Worm (Caenorhabditis elegans) whole organism, L4 larva: ENCODE measurements around the gene algn-13.

Source experiments
- T26A8.4 ChIP-seq: fragments of 200-800 bp; sonication (Bioruptor generic); IDR thresholded peaks from 2 replicates; pipeline ENCODE4 v1.3.6; 2022; ENCODE audit warnings: missing genetic modification characterization, missing compliant biosample characterization
- Y48G9A.11 ChIP-seq: fragments of 200-800 bp; sonication (Bioruptor generic); IDR thresholded peaks from 2 replicates; pipeline ENCODE4 v1.3.6; 2022; ENCODE audit warnings: missing genetic modification reagents, missing genetic modification characterization, missing compliant biosample characterization
- Y5F2A.4 ChIP-seq: fragments of 200-800 bp; sonication (Bioruptor generic); optimal IDR thresholded peaks from 2 replicates; lab custom pipeline; 2018; ENCODE audit warnings: mild to moderate bottlenecking, missing genetic modification characterization, missing compliant biosample characterization
- aha-1 ChIP-seq: fragments of 150-350 bp; peaks from one replicate; lab custom pipeline; 2014; ENCODE audit warnings: missing biosample characterization, missing genetic modification characterization
- ama-1 ChIP-seq: fragments of 150-350 bp; optimal IDR thresholded peaks from 2 replicates; lab custom pipeline; 2014; ENCODE audit warnings: inconsistent platforms, mixed read lengths
- arid-1 ChIP-seq: fragments of 200-800 bp; sonication (Bioruptor generic); conservative IDR thresholded peaks from 2 replicates; pipeline ENCODE4 v1.3.6; 2022; ENCODE audit warnings: missing genetic modification reagents, missing genetic modification characterization, missing compliant biosample characterization
- attf-4 ChIP-seq: sonication (generic microtip); optimal IDR thresholded peaks from 3 replicates; lab custom pipeline; 2017; ENCODE audit warnings: missing biosample characterization, missing genetic modification characterization
- ceh-20 ChIP-seq: fragments of 200-800 bp; sonication (Bioruptor generic); IDR thresholded peaks from 2 replicates; pipeline ENCODE4 v1.3.6; 2022; ENCODE audit warnings: missing genetic modification reagents, missing genetic modification characterization, missing compliant biosample characterization
- ctbp-1 ChIP-seq: fragments of 200-800 bp; sonication (Bioruptor generic); IDR thresholded peaks from 2 replicates; pipeline ENCODE4 v1.3.6; 2022; ENCODE audit warnings: missing genetic modification reagents, missing genetic modification characterization, missing compliant biosample characterization
- daf-16 ChIP-seq, 3 experiments: sonication (generic microtip); optimal IDR thresholded peaks; 2 replicates each; lab custom pipeline; 2016 to 2017; ENCODE audit warnings: missing genetic modification characterization in 3 of 3, missing genetic modification reagents in 3 of 3, mild to moderate bottlenecking in 2 of 3, missing compliant biosample characterization in 2 of 3, missing biosample characterization in 1 of 3, moderate library complexity in 1 of 3
- daf-19 ChIP-seq: fragments of 200-800 bp; sonication (Bioruptor generic); conservative IDR thresholded peaks from 2 replicates; pipeline ENCODE4 v1.3.6; 2022; ENCODE audit warnings: missing genetic modification characterization, missing compliant biosample characterization
- daf-8 ChIP-seq: fragments of 200-800 bp; sonication (Bioruptor generic); IDR thresholded peaks from 2 replicates; pipeline ENCODE4 v1.3.6; 2022; ENCODE audit warnings: missing genetic modification characterization, missing compliant biosample characterization
- dmd-6 ChIP-seq: fragments of 200-800 bp; sonication (Bioruptor generic); IDR thresholded peaks from 2 replicates; pipeline ENCODE4 v1.3.6; 2022; ENCODE audit warnings: missing genetic modification reagents, missing genetic modification characterization, missing compliant biosample characterization
- dmd-9 ChIP-seq: fragments of 200-800 bp; sonication (Bioruptor generic); IDR thresholded peaks from 2 replicates; pipeline ENCODE4 v1.3.6; 2022; ENCODE audit warnings: missing genetic modification reagents, missing genetic modification characterization, missing compliant biosample characterization
- dpl-1 ChIP-seq: fragments of 150-350 bp; optimal IDR thresholded peaks from 2 replicates; lab custom pipeline; 2014; ENCODE audit warnings: missing biosample characterization, missing genetic modification reagents, missing genetic modification characterization
- dve-1 ChIP-seq: sonication (generic microtip); optimal IDR thresholded peaks from 2 replicates; lab custom pipeline; 2017; ENCODE audit warnings: antibody characterized with exemption, mild to moderate bottlenecking, missing genetic modification characterization, missing compliant biosample characterization; ENCODE audit not compliant: insufficient read depth
- egl-43 ChIP-seq: fragments of 200-800 bp; sonication (Bioruptor generic); IDR thresholded peaks from 2 replicates; pipeline ENCODE4 v1.3.6; 2022; ENCODE audit warnings: missing genetic modification reagents, missing genetic modification characterization, missing compliant biosample characterization
- hlh-11 ChIP-seq: fragments of 200-800 bp; sonication (Bioruptor generic); optimal IDR thresholded peaks from 2 replicates; lab custom pipeline; 2018; ENCODE audit warnings: mild to moderate bottlenecking, missing genetic modification characterization, missing compliant biosample characterization
- hlh-30 ChIP-seq: sonication (generic microtip); optimal IDR thresholded peaks from 2 replicates; lab custom pipeline; 2017; ENCODE audit warnings: antibody characterized with exemption, mild to moderate bottlenecking, missing genetic modification characterization, missing compliant biosample characterization; ENCODE audit not compliant: insufficient read depth
- hmg-1.1 ChIP-seq: fragments of 200-800 bp; sonication (Bioruptor generic); IDR thresholded peaks from 2 replicates; pipeline ENCODE4 v1.3.6; 2022; ENCODE audit warnings: missing genetic modification reagents, missing genetic modification characterization, missing compliant biosample characterization
- jun-1 ChIP-seq: fragments of 150-350 bp; optimal IDR thresholded peaks from 2 replicates; lab custom pipeline; 2014; ENCODE audit warnings: missing biosample characterization, missing genetic modification reagents, missing genetic modification characterization
- lin-15B ChIP-seq: fragments of 150-350 bp; sonication (generic microtip); optimal IDR thresholded peaks from 3 replicates; lab custom pipeline; 2014; ENCODE audit warnings: missing biosample characterization, missing genetic modification characterization
- lin-38 ChIP-seq: fragments of 200-800 bp; sonication (Bioruptor generic); IDR thresholded peaks from 2 replicates; pipeline ENCODE4 v1.3.6; 2022; ENCODE audit warnings: missing genetic modification reagents, missing genetic modification characterization, missing compliant biosample characterization
- lin-39 ChIP-seq: fragments of 150-350 bp; optimal IDR thresholded peaks from 2 replicates; lab custom pipeline; 2014; ENCODE audit warnings: missing biosample characterization, missing genetic modification reagents, missing genetic modification characterization
- lsy-2 ChIP-seq, 2 experiments: fragments of 150-350 bp in 1 of 2; sonication (generic microtip) in 1 of 2; optimal IDR thresholded peaks; 2 replicates each; lab custom pipeline; 2014 to 2017; ENCODE audit warnings: missing biosample characterization in 2 of 2, missing genetic modification characterization in 2 of 2
- mep-1 ChIP-seq: fragments of 150-350 bp; sonication (generic microtip); optimal IDR thresholded peaks from 3 replicates; lab custom pipeline; 2014; ENCODE audit warnings: missing biosample characterization, missing genetic modification characterization
- mxl-2 ChIP-seq: fragments of 200-800 bp; sonication (Bioruptor generic); conservative IDR thresholded peaks from 2 replicates; pipeline ENCODE4 v1.3.6; 2022; ENCODE audit warnings: missing genetic modification reagents, missing genetic modification characterization, missing compliant biosample characterization
- nhr-102 ChIP-seq: sonication (generic microtip); optimal IDR thresholded peaks from 2 replicates; lab custom pipeline; 2016; ENCODE audit warnings: mild to moderate bottlenecking, missing genetic modification characterization, moderate library complexity, missing compliant biosample characterization
- nhr-111 ChIP-seq: fragments of 200-800 bp; sonication (Bioruptor generic); optimal IDR thresholded peaks from 2 replicates; lab custom pipeline; 2018; ENCODE audit warnings: mild to moderate bottlenecking, missing genetic modification characterization, missing compliant biosample characterization
- nhr-28 ChIP-seq: fragments of 150-350 bp; optimal IDR thresholded peaks from 2 replicates; lab custom pipeline; 2014; ENCODE audit warnings: missing biosample characterization, missing genetic modification characterization
- nhr-41 ChIP-seq: fragments of 200-800 bp; sonication (Bioruptor generic); IDR thresholded peaks from 2 replicates; pipeline ENCODE4 v1.3.6; 2022; ENCODE audit warnings: missing genetic modification reagents, missing genetic modification characterization, missing compliant biosample characterization
- nhr-48 ChIP-seq: sonication (generic microtip); optimal IDR thresholded peaks from 2 replicates; lab custom pipeline; 2016; ENCODE audit warnings: mild to moderate bottlenecking, missing genetic modification characterization, missing compliant biosample characterization
- nhr-6 ChIP-seq: fragments of 150-350 bp; optimal IDR thresholded peaks from 2 replicates; lab custom pipeline; 2014; ENCODE audit warnings: missing biosample characterization, missing genetic modification characterization
- nhr-76 ChIP-seq: fragments of 150-350 bp; optimal IDR thresholded peaks from 2 replicates; lab custom pipeline; 2014; ENCODE audit warnings: missing biosample characterization, missing genetic modification characterization
- pha-4 ChIP-seq, 2 experiments: fragments of 150-350 bp in 1 of 2; fragments of 200-800 bp in 1 of 2; sonication (Bioruptor generic) in 1 of 2; IDR thresholded peaks in 1 of 2; optimal IDR thresholded peaks in 1 of 2; 2 replicates each; pipeline versions ENCODE4 v1.3.6 to Lab custom; 2014 to 2022; ENCODE audit warnings: missing genetic modification characterization in 2 of 2, missing genetic modification reagents in 2 of 2, missing biosample characterization in 1 of 2, missing compliant biosample characterization in 1 of 2
- pqm-1 ChIP-seq: sonication (generic microtip); optimal IDR thresholded peaks from 2 replicates; lab custom pipeline; 2017; ENCODE audit warnings: missing biosample characterization, missing genetic modification characterization
- rbr-2 ChIP-seq: sonication (generic microtip); optimal IDR thresholded peaks from 2 replicates; lab custom pipeline; 2016; ENCODE audit warnings: missing genotype, missing genetic modification characterization, missing compliant biosample characterization
- saeg-2 ChIP-seq: fragments of 200-800 bp; sonication (Bioruptor generic); IDR thresholded peaks from 2 replicates; pipeline ENCODE4 v1.3.6; 2022; ENCODE audit warnings: missing genetic modification reagents, missing genetic modification characterization, missing compliant biosample characterization
- set-16 ChIP-seq: fragments of 200-800 bp; sonication (Bioruptor generic); IDR thresholded peaks from 2 replicates; pipeline ENCODE4 v1.3.6; 2022; ENCODE audit warnings: missing genetic modification reagents, missing genetic modification characterization, missing compliant biosample characterization
- spr-3 ChIP-seq: fragments of 200-800 bp; sonication (Bioruptor generic); optimal IDR thresholded peaks from 2 replicates; lab custom pipeline; 2018; ENCODE audit warnings: mild to moderate bottlenecking, missing genetic modification characterization, missing compliant biosample characterization
- tra-1 ChIP-seq: fragments of 200-800 bp; sonication (Bioruptor generic); IDR thresholded peaks from 2 replicates; pipeline ENCODE4 v1.3.6; 2022; ENCODE audit warnings: missing genetic modification reagents, missing genetic modification characterization, missing compliant biosample characterization
- unc-130 ChIP-seq: sonication (generic microtip); optimal IDR thresholded peaks from 2 replicates; lab custom pipeline; 2016; ENCODE audit warnings: missing genetic modification reagents, missing genetic modification characterization, missing compliant biosample characterization
- vab-7 ChIP-seq: fragments of 200-800 bp; sonication (Bioruptor generic); IDR thresholded peaks from 2 replicates; pipeline ENCODE4 v1.3.6; 2022; ENCODE audit warnings: missing genetic modification reagents, missing genetic modification characterization, missing compliant biosample characterization
- zfp-2 ChIP-seq: sonication (generic microtip); optimal IDR thresholded peaks from 2 replicates; lab custom pipeline; 2016; ENCODE audit warnings: mild to moderate bottlenecking, missing genetic modification characterization, missing compliant biosample characterization
- zfp-3 ChIP-seq: fragments of 200-800 bp; sonication (Bioruptor generic); conservative IDR thresholded peaks from 2 replicates; pipeline ENCODE4 v1.3.6; 2022; ENCODE audit warnings: missing genetic modification reagents, missing genetic modification characterization, missing compliant biosample characterization
- zip-11 ChIP-seq: fragments of 200-800 bp; sonication (Bioruptor generic); IDR thresholded peaks from 2 replicates; pipeline ENCODE4 v1.3.6; 2022; ENCODE audit warnings: missing genetic modification characterization, missing compliant biosample characterization

Gene algn-13

DNA sequence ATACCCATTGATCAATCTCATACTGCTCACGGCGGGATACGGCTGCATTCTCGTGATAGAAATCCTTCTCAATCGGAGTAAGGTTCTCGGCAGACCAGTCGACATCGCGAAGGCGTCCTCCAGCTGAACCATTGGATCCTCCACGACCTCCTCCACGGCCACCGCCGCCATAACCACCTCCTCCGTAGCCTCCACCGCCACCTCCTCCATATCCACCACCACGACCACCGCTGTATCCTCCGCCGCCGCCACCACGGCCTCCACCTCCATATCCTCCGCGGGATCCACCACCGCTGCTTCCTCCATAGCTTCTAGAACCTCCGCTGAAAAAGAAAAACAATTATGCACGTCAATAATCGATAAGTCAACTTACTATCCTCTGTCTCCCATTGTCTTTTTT, 49.6 kb upstream of the algn-13 start:
- TF ChIP-seq Y5F2A.4 (GFP tag; lab: Kevin White, UChicago), result no peak
- peak; percentile 96 for TF ChIP-seq set-16
- TF ChIP-seq vab-7 (GFP tag; lab: Robert Waterston, UW), result 0 out of 2 replicates have a peak, but pooled peaks have one; percentile 6
- TF ChIP-seq attf-4 (tag; lab: Kevin White, UChicago), result no peak
- TF ChIP-seq nhr-111 (GFP tag; lab: Kevin White, UChicago), result no peak
- TF ChIP-seq nhr-76 (tag; lab: Kevin White, UChicago), result no peak
- TF ChIP-seq saeg-2, result 0 out of 2 replicates have a peak, but pooled peaks have one; percentile 25
- no peak for TF ChIP-seq zip-11 (GFP tag; lab: Robert Waterston, UW)
- 0 out of 2 replicates have a peak, but pooled peaks have one; percentile 40 for TF ChIP-seq egl-43 (GFP tag; lab: Robert Waterston, UW)

DNA sequence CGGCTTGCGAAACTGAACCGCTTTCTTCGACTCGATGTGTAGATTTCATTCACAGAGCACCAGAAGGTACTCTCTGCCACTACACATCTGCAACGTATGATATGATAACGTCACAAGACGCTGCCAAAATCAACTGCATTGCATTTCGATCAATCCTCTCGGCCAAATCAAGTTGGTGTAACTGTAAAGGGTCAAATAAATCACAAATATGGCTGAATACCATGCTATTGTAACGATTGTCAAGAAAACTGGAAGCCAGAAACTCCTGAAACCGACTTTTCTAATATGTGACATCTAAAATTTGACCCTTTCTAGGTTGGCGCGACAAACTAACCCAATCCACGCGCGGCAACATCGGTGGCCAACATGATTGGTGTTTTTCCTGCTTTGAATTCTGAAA, 48.2 kb upstream of the algn-13 start:
- TF ChIP-seq T26A8.4 (GFP tag; lab: Robert Waterston, UW) (no peak), dmd-9 (no peak), hlh-30 (tag; lab: Kevin White, UChicago) (no peak), tra-1 (GFP tag; lab: Robert Waterston, UW) (no peak), nhr-41 (GFP tag; lab: Robert Waterston, UW) (no peak), daf-8 (GFP tag; lab: Robert Waterston, UW) (no peak), hmg-1.1 (GFP tag; lab: Robert Waterston, UW) (no peak), egl-43 (GFP tag; lab: Robert Waterston, UW) (no peak), zfp-2 (tag; lab: Kevin White, UChicago) (no peak), jun-1 (no peak)

DNA sequence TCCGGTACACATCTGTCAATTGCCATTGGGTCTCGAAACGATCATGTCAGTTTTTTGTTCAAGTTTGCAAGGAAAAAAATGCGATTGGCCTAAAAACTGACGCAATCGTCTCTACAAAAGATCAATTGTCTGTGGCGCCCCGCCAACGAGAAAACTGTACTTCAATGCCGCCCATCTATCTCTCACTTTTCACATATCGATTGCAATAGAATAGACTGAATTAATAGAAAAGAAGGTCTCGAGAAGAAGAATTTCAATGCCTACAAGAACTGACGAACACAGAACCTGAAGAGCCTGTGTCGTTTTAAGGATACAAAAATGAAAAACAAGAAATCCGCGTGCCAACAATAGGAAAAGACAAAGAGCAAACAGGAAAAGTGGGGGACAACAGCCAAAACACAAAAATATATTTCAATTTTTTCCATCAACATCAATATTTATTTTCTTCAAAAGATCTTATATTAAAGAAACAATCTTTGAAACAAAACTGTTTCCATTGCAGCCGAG, 46.6 kb upstream of the algn-13 start:
- TF ChIP-seq nhr-6 (tag; lab: Kevin White, UChicago) (peak; percentile 69), dve-1 (tag; lab: Kevin White, UChicago) (peak; percentile 87), unc-130 (GFP tag; lab: Kevin White, UChicago) (peak; percentile 20), zfp-3 (peak; percentile 72), nhr-48 (tag; lab: Kevin White, UChicago) (peak; percentile 4), pha-4 (GFP tag; IDR thresholded peaks at IDR 0.05; lab: Robert Waterston, UW) (peak; percentile 35; the same call in 1 of the 2 replicates), pha-4 (tag; optimal IDR thresholded peaks at IDR 0.05; lab: Kevin White, UChicago) (no peak), rbr-2 (tag; lab: Kevin White, UChicago) (peak; percentile 28), lsy-2 (tag; optimal IDR thresholded peaks at IDR 0.05; lab: Kevin White, UChicago) (peak in 1 of 2 experiments; percentile 76), mep-1 (tag; lab: Kevin White, UChicago) (peak; percentile 21), daf-16 (GFP tag; optimal IDR thresholded peaks at IDR 0.05; lab: Kevin White, UChicago) (peak in 1 of 2 experiments; percentile 39), daf-16 (tag; optimal IDR thresholded peaks at IDR 0.05; lab: Kevin White, UChicago) (peak; percentile 35), hlh-11 (peak; percentile 64), nhr-28 (tag; lab: Kevin White, UChicago) (peak; percentile 3), spr-3 (GFP tag; lab: Kevin White, UChicago) (peak; percentile 14), mxl-2 (GFP tag; lab: Robert Waterston, UW) (no peak), hlh-30 (tag; lab: Kevin White, UChicago) (peak; percentile 25), lin-39 (no peak), dpl-1 (GFP tag; lab: Kevin White, UChicago) (peak; percentile 46), lin-15B (no peak), pqm-1 (peak; percentile 26), nhr-102 (peak; percentile 62), dmd-6 (GFP tag; lab: Robert Waterston, UW) (peak; percentile 62; the same call in 1 of the 2 replicates), aha-1 (peak; percentile 98), arid-1 (GFP tag; lab: Robert Waterston, UW) (0 out of 2 replicates have a peak, but pooled peaks have one; percentile 5), ctbp-1 (GFP tag; lab: Robert Waterston, UW) (0 out of 2 replicates have a peak, but pooled peaks have one; percentile 13), ama-1 (peak; percentile 90), zip-11 (GFP tag; lab: Robert Waterston, UW) (no peak), daf-19 (peak; percentile 58; the same call in 1 of the 2 replicates), Y48G9A.11 (GFP tag; lab: Robert Waterston, UW) (no peak), ceh-20 (0 out of 2 replicates have a peak, but pooled peaks have one; percentile 24), lin-38 (GFP tag; lab: Robert Waterston, UW) (peak; percentile 47)
